Worm (Caenorhabditis elegans): ENCODE results near the gene C03H5.7.

C03H5.7 gene

DNA sequence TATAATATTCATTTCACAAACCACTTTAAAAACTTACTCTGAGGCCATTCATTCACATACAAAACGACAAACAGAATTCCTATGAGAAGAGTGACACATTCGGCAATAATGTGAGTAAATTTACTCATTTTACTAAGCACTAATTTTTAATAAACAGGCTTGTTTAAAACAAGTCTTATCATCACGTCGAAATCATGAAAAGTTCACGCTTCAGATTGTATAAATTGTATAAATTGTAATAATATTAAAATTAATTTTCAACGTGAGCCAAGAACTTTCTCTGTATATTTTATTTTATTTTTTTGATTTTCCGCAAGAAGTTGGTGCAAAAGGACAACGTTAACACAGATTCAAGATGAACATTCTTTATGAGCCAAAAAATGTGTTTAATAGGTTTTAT, 38.7 kb downstream of the C03H5.7 start, which contains the start of gene C24H12.6:
Gene C24H12.6, minus strand, starts transcription at position 101 of the 400 bp plus-strand sequence.
- TF ChIP-seq lsy-2 (tag; optimal IDR thresholded peaks at IDR 0.05) (no peak), dmd-4 (tag; optimal IDR thresholded peaks at IDR 0.05) (no peak), mbf-1 (tag; optimal IDR thresholded peaks at IDR 0.05) (no peak), ZK546.5 (tag; optimal IDR thresholded peaks at IDR 0.05) (no peak), mdl-1 (tag; optimal IDR thresholded peaks at IDR 0.05) (no peak), ceh-16 (tag; optimal IDR thresholded peaks at IDR 0.05) (no peak), ztf-11 (tag; optimal IDR thresholded peaks at IDR 0.05) (no peak), fos-1 (tag; optimal IDR thresholded peaks at IDR 0.05) (no peak), nhr-77 (tag; optimal IDR thresholded peaks at IDR 0.05) (no peak), zag-1 (tag; optimal IDR thresholded peaks at IDR 0.05) (no peak), aly-2 (tag; optimal IDR thresholded peaks at IDR 0.05) (no peak), Y55F3AM.14 (GFP tag; optimal IDR thresholded peaks at IDR 0.05) (no peak), egl-27 (tag; optimal IDR thresholded peaks at IDR 0.05) (no peak), elt-1 (tag; optimal IDR thresholded peaks at IDR 0.05) (no peak), unc-55 (GFP tag; optimal IDR thresholded peaks at IDR 0.05) (no peak), peb-1 (tag; optimal IDR thresholded peaks at IDR 0.05) (no peak), unc-39 (tag; optimal IDR thresholded peaks at IDR 0.05) (no peak), ztf-4 (tag; optimal IDR thresholded peaks at IDR 0.05) (no peak), snpc-4 (tag; optimal IDR thresholded peaks at IDR 0.05) (no peak), nhr-11 (tag; optimal IDR thresholded peaks at IDR 0.05) (no peak)

DNA sequence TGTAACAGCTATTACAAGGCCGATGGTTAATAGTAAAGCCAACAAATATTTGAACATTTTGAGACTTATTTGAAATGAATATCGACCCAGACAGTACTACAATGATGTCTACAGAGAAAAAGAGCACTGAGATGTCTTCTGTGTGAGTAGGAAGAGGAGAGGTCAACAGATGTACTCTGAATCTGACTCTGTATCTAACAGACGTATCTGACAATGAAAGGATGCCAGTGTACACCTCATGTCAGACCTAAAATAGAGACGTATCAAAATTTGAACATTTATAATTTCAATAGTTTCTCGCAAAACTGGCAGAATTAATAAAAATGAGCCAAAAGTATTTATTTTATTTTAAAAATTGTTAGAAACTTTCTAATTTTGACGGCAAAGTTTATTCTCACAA, 43.1 kb downstream of the C03H5.7 start, which contains the start of gene C24H12.8:
Gene C24H12.8, minus strand, starts transcription at position 101 of the 400 bp plus-strand sequence.
- no peak for TF ChIP-seq sma-9 (GFP tag; optimal IDR thresholded peaks at IDR 0.05)
- TF ChIP-seq sma-9 (tag; optimal IDR thresholded peaks at IDR 0.05) = no peak
- TF ChIP-seq unc-39 (tag; optimal IDR thresholded peaks at IDR 0.05) = no peak
